Fruit fly (Drosophila melanogaster): ENCODE measurements around the gene CG14543.
A peak's percentile ranks its signal among the peaks of the same experiment; 100 is the strongest.

CG14543 gene

dm6 chr3R:26023252-26023651 lies 33.2 kb upstream of the CG14543 start (continued):
- TF ChIP-seq Aef1 (GFP tag; IDR thresholded peaks at IDR 0.05) (no peak), crol (GFP tag; IDR thresholded peaks at IDR 0.05) (no peak), grau (tag; optimal IDR thresholded peaks at IDR 0.05) (no peak), cad (GFP tag; optimal IDR thresholded peaks at IDR 0.05) (peak; percentile 3), CG12299 (tag; optimal IDR thresholded peaks at IDR 0.05) (no peak), vfl (GFP tag; optimal IDR thresholded peaks at IDR 0.05) (peak; percentile 10), CG11696 (GFP tag; IDR thresholded peaks at IDR 0.05) (no peak), BtbVII (GFP tag; optimal IDR thresholded peaks at IDR 0.05) (no peak), fd102C (GFP tag; optimal IDR thresholded peaks at IDR 0.05) (no peak), CG31224 (GFP tag; IDR thresholded peaks at IDR 0.05) (no peak), CG17359 (tag; optimal IDR thresholded peaks at IDR 0.05) (no peak), Blimp-1 (GFP tag; optimal IDR thresholded peaks at IDR 0.05) (no peak), Elba2 (GFP tag; optimal IDR thresholded peaks at IDR 0.05) (peak; percentile 80), tgo (GFP tag; IDR thresholded peaks at IDR 0.05) (no peak), pnt (GFP tag; optimal IDR thresholded peaks at IDR 0.05) (no peak), Ada2b (GFP tag; IDR thresholded peaks at IDR 0.05) (no peak), Xbp1 (GFP tag; optimal IDR thresholded peaks at IDR 0.05) (no peak), CG6683 (GFP tag; optimal IDR thresholded peaks at IDR 0.05) (no peak), CG11398 (GFP tag; optimal IDR thresholded peaks at IDR 0.05) (no peak), Dfd (GFP tag; optimal IDR thresholded peaks at IDR 0.05) (no peak), oc (tag; optimal IDR thresholded peaks at IDR 0.05) (peak; percentile 31), pros (GFP tag; optimal IDR thresholded peaks at IDR 0.05) (peak; percentile 43), insv (GFP tag; optimal IDR thresholded peaks at IDR 0.05) (peak in 1 of 2 experiments; percentile 98), Hr78 (GFP tag; optimal IDR thresholded peaks at IDR 0.05) (no peak), sqz (GFP tag; optimal IDR thresholded peaks at IDR 0.05) (peak; percentile 39), CG13894 (tag; optimal IDR thresholded peaks at IDR 0.05) (no peak), CTCF (GFP tag; optimal IDR thresholded peaks at IDR 0.05) (no peak), fd3F (GFP tag; optimal IDR thresholded peaks at IDR 0.05) (no peak), CG2199 (GFP tag; IDR thresholded peaks at IDR 0.05) (no peak), Nf-YA (GFP tag; IDR thresholded peaks at IDR 0.05) (no peak), chm (GFP tag; IDR thresholded peaks at IDR 0.05) (peak; percentile 35; the same call in 1 of the 2 replicates), lab (GFP tag; optimal IDR thresholded peaks at IDR 0.05) (no peak), zen (tag; optimal IDR thresholded peaks at IDR 0.05) (peak; percentile 78), sug (tag; optimal IDR thresholded peaks at IDR 0.05) (no peak), CG3281 (GFP tag; optimal IDR thresholded peaks at IDR 0.05) (no peak), CG15269 (tag; optimal IDR thresholded peaks at IDR 0.05) (no peak)

- TF ChIP-seq h (optimal IDR thresholded peaks at IDR 0.05) (peak; percentile 12), klu (GFP tag; IDR thresholded peaks at IDR 0.05) (no peak), twi (tag; optimal IDR thresholded peaks at IDR 0.05) (peak; percentile 90), cad (GFP tag; optimal IDR thresholded peaks at IDR 0.05) (peak; percentile 55), zen (tag; optimal IDR thresholded peaks at IDR 0.05) (peak; percentile 32), crol (GFP tag; IDR thresholded peaks at IDR 0.05) (peak; percentile 54; the same call in 1 of the 2 replicates), Kr (GFP tag; optimal IDR thresholded peaks at IDR 0.05) (peak; percentile 44), D (optimal IDR thresholded peaks at IDR 0.05) (peak; percentile 22), D (GFP tag; optimal IDR thresholded peaks at IDR 0.05) (no peak), CoRest (tag; optimal IDR thresholded peaks at IDR 0.05) (no peak), rib (GFP tag; IDR thresholded peaks at IDR 0.05) (no peak), CG4360 (GFP tag; IDR thresholded peaks at IDR 0.05) (peak; percentile 92), CG7271 (tag; optimal IDR thresholded peaks at IDR 0.05) (peak; percentile 13), nerfin-1 (tag; optimal IDR thresholded peaks at IDR 0.05) (peak; percentile 18), CG12391 (tag; optimal IDR thresholded peaks at IDR 0.05) (no peak), CG7745 (tag; optimal IDR thresholded peaks at IDR 0.05) (no peak), CG15479 (GFP tag; optimal IDR thresholded peaks at IDR 0.05) (peak; percentile 23), da (GFP tag; optimal IDR thresholded peaks at IDR 0.05) (peak; percentile 54), ac (GFP tag; optimal IDR thresholded peaks at IDR 0.05) (peak; percentile 99), sens (GFP tag) (peak; percentile 86)
These were observed 31.7 kb upstream of the CG14543 start for dm6 chr3R:26024596-26025213.
